Fruit fly (Drosophila melanogaster) whole organism, wandering third instar larva: ENCODE data around the gene Ag5r2.

Experiments
- Abd-B ChIP-seq: fragments of >200 bp; optimal IDR thresholded peaks from 2 replicates; lab custom pipeline; 2017; ENCODE audit warnings: missing biosample characterization, missing genetic modification characterization
- CG9705 ChIP-seq: fragments of 200-800 bp; sonication (Bioruptor generic); optimal IDR thresholded peaks from 2 replicates; lab custom pipeline; 2018; ENCODE audit warnings: missing biosample characterization, mild to moderate bottlenecking, missing genetic modification characterization
- Dfd ChIP-seq: fragments of >200 bp; optimal IDR thresholded peaks from 2 replicates; lab custom pipeline; 2017; ENCODE audit warnings: missing biosample characterization, missing genetic modification characterization
- Dif ChIP-seq: fragments of 200-275, 200-300 bp; sonication (Bioruptor generic); optimal IDR thresholded peaks from 2 replicates; lab custom pipeline; 2018; ENCODE audit warnings: missing biosample characterization, missing genetic modification characterization; ENCODE audit not compliant: partially characterized antibody
- GATAd ChIP-seq: sonication (Bioruptor generic); optimal IDR thresholded peaks from 2 replicates; lab custom pipeline; 2016; ENCODE audit warnings: missing biosample characterization, missing genetic modification characterization
- HLH106 ChIP-seq: fragments of 200-800 bp; optimal IDR thresholded peaks from 3 replicates; lab custom pipeline; 2019; ENCODE audit warnings: missing biosample characterization, mild to moderate bottlenecking, missing genetic modification characterization, moderate library complexity
- Hr78 ChIP-seq: fragments of >200 bp; optimal IDR thresholded peaks from 2 replicates; lab custom pipeline; 2017; ENCODE audit warnings: missing biosample characterization, missing genetic modification characterization
- Hr83 ChIP-seq: fragments of 200-300 bp; sonication (Bioruptor generic); optimal IDR thresholded peaks from 2 replicates; lab custom pipeline; 2016; ENCODE audit warnings: missing biosample characterization, mild to moderate bottlenecking, missing genetic modification characterization, moderate library complexity; ENCODE audit not compliant: poor library complexity, severe bottlenecking
- Mio ChIP-seq: sonication (Bioruptor generic); optimal IDR thresholded peaks from 2 replicates; lab custom pipeline; 2016; ENCODE audit warnings: missing biosample characterization, missing genetic modification characterization
- N ChIP-seq: fragments of >200 bp; optimal IDR thresholded peaks from 2 replicates; lab custom pipeline; 2018; ENCODE audit warnings: missing biosample characterization, missing external identifiers, missing genetic modification characterization
- OdsH ChIP-seq: fragments of 200-800 bp; sonication (Bioruptor generic); optimal IDR thresholded peaks from 2 replicates; lab custom pipeline; 2016; ENCODE audit warnings: missing biosample characterization, mild to moderate bottlenecking, missing genetic modification characterization
- Rel ChIP-seq, 2 experiments: fragments of 200-800 bp; sonication (Bioruptor generic) in 1 of 2; optimal IDR thresholded peaks; 2 replicates in 1 of 2; 3 replicates in 1 of 2; lab custom pipeline; 2016 to 2019; ENCODE audit warnings: mild to moderate bottlenecking in 2 of 2, missing biosample characterization in 2 of 2, missing genetic modification characterization in 2 of 2, moderate library complexity in 1 of 2
- Sp1 ChIP-seq: fragments of 200-800 bp; sonication (Bioruptor generic); optimal IDR thresholded peaks from 3 replicates; lab custom pipeline; 2019; ENCODE audit warnings: missing biosample characterization, mild to moderate bottlenecking, missing genetic modification characterization, moderate library complexity
- Vsx2 ChIP-seq: fragments of 200-300, 225-300 bp; sonication (Bioruptor generic); optimal IDR thresholded peaks from 2 replicates; lab custom pipeline; 2018; ENCODE audit warnings: missing biosample characterization, missing genetic modification characterization; ENCODE audit not compliant: partially characterized antibody
- br ChIP-seq: fragments of 200-800 bp; sonication (Bioruptor generic); optimal IDR thresholded peaks from 2 replicates; lab custom pipeline; 2016; ENCODE audit warnings: missing biosample characterization, missing genetic modification characterization
- dl ChIP-seq, 2 experiments: fragments of 175-275, 200-275 bp in 1 of 2; fragments of 200-275 bp in 1 of 2; sonication (Bioruptor generic); optimal IDR thresholded peaks; lab custom pipeline; 2018; ENCODE audit warnings: mild to moderate bottlenecking in 2 of 2, missing biosample characterization in 2 of 2, missing genetic modification characterization in 2 of 2, moderate library complexity in 2 of 2; ENCODE audit not compliant: partially characterized antibody in 2 of 2, insufficient read depth in 1 of 2
- dmrt93B ChIP-seq: fragments of 200-800 bp; sonication (Bioruptor generic); optimal IDR thresholded peaks from 2 replicates; lab custom pipeline; 2018; ENCODE audit warnings: missing biosample characterization, mild to moderate bottlenecking, missing genetic modification characterization
- foxo ChIP-seq, 2 experiments: fragments of 200-800 bp; sonication (Bioruptor generic); optimal IDR thresholded peaks; 2 replicates in 1 of 2; 3 replicates in 1 of 2; lab custom pipeline; 2016 to 2017; ENCODE audit warnings: missing biosample characterization in 2 of 2, missing genetic modification characterization in 2 of 2
- fru ChIP-seq: fragments of 200-800 bp; sonication (Bioruptor generic); optimal IDR thresholded peaks from 3 replicates; lab custom pipeline; 2016; ENCODE audit warnings: missing biosample characterization, mild to moderate bottlenecking, missing genetic modification characterization
- h ChIP-seq: fragments of 200-800 bp; sonication (Bioruptor generic); optimal IDR thresholded peaks from 3 replicates; lab custom pipeline; 2016; ENCODE audit warnings: missing biosample characterization, mild to moderate bottlenecking, missing genetic modification characterization
- lola ChIP-seq: fragments of >200 bp; optimal IDR thresholded peaks from 2 replicates; lab custom pipeline; 2017; ENCODE audit warnings: missing biosample characterization, missing genetic modification characterization
- pan ChIP-seq: fragments of >200 bp; optimal IDR thresholded peaks from 2 replicates; lab custom pipeline; 2017
- psq ChIP-seq: fragments of 200-800 bp; sonication (Bioruptor generic); optimal IDR thresholded peaks from 3 replicates; lab custom pipeline; 2017; ENCODE audit warnings: missing biosample characterization, mild to moderate bottlenecking, missing genetic modification characterization, moderate library complexity
- rgr ChIP-seq: fragments of 200-800 bp; sonication (Bioruptor generic); optimal IDR thresholded peaks from 3 replicates; lab custom pipeline; 2016; ENCODE audit warnings: missing biosample characterization, mild to moderate bottlenecking, missing genetic modification characterization
- sage ChIP-seq: fragments of 200-800 bp; sonication (Bioruptor generic); optimal IDR thresholded peaks from 2 replicates; lab custom pipeline; 2016; ENCODE audit warnings: missing biosample characterization, mild to moderate bottlenecking, missing genetic modification characterization
- sv ChIP-seq: fragments of 200-800 bp; sonication (Bioruptor generic); optimal IDR thresholded peaks from 3 replicates; lab custom pipeline; 2016; ENCODE audit warnings: missing biosample characterization, missing genetic modification characterization
- tai ChIP-seq: sonication (Bioruptor generic); optimal IDR thresholded peaks from 2 replicates; lab custom pipeline; 2016; ENCODE audit warnings: missing biosample characterization, missing genetic modification characterization
- usp ChIP-seq: fragments of >200 bp; optimal IDR thresholded peaks from 2 replicates; lab custom pipeline; 2017; ENCODE audit warnings: missing biosample characterization, missing genetic modification characterization
- woc ChIP-seq: sonication (Bioruptor generic); optimal IDR thresholded peaks from 2 replicates; lab custom pipeline; 2016; ENCODE audit warnings: missing biosample characterization, mild to moderate bottlenecking, missing genetic modification characterization

The Ag5r2 gene

DNA sequence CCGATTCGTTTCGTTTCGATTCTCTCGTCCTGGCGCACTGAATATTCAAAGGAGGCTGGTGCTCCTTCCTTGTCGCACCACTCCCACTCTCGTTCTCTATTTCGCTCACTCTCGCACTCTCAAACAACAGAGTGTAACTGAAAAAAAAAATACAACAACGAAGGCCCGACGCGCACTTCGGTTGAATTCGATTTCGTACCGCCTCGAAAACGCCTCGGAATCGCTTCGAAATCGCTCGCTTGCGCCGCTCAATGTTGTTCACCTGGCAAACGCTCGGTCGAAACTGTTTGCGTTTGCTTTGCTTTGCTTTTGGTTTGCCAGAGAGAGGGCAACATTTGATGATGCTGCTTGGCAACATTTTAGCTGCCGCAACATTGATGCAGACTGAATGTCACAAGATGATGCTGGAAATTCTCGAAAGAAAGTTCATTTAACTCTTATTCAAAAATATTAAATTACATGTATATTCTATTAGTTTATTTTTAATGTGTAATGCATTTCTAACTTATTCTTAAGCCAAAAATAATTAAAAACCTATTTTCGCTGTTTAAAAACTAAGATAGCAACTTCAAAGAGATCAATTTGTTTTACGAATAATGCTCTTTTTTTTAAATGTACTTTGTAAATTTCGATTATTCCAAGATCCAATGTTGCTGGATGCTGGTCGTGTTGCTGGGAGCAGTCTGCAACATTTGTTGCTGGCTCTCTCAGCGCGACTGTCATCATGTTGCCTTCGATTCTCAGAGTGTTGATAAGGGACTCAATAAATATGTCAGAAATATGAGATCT lies 34.6 kb downstream of the Ag5r2 start, which contains the start of gene NetB:
Gene NetB (minus strand): TSS at position 291 of the 789 bp plus-strand sequence.
- no peak for TF ChIP-seq lola (GFP tag; lab: Kevin White, UChicago)
- TF ChIP-seq Sp1 (GFP tag; lab: Kevin White, UChicago) = no peak
- TF ChIP-seq Rel (GFP tag; optimal IDR thresholded peaks at IDR 0.05; lab: Kevin White, UChicago) = no peak
- TF ChIP-seq Rel (tag; optimal IDR thresholded peaks at IDR 0.05; lab: Kevin White, UChicago) = no peak

- TF ChIP-seq rgr (GFP tag; lab: Kevin White, UChicago) (peak; percentile 22), dmrt93B (GFP tag; lab: Kevin White, UChicago) (peak; percentile 16), sv (GFP tag; lab: Kevin White, UChicago) (no peak), HLH106 (tag; lab: Kevin White, UChicago) (peak; percentile 28), OdsH (GFP tag; lab: Kevin White, UChicago) (peak; percentile 26), Hr83 (no peak), Dfd (GFP tag; lab: Kevin White, UChicago) (no peak), Abd-B (no peak), Mio (no peak), pan (no peak), foxo (GFP tag; optimal IDR thresholded peaks at IDR 0.05; lab: Kevin White, UChicago) (peak in 1 of 2 experiments; percentile 39), Vsx2 (GFP tag; lab: Kevin White, UChicago) (no peak), fru (GFP tag; lab: Kevin White, UChicago) (peak; percentile 51), Sp1 (GFP tag; lab: Kevin White, UChicago) (peak; percentile 34), br (GFP tag; lab: Kevin White, UChicago) (no peak), woc (peak; percentile 33), h (GFP tag; lab: Kevin White, UChicago) (peak; percentile 17), psq (GFP tag; lab: Kevin White, UChicago) (peak; percentile 19), GATAd (GFP tag; lab: Kevin White, UChicago) (no peak), sage (GFP tag; lab: Kevin White, UChicago) (no peak)
Measured at dm6 chrX:14743819-14744218, 40.0 kb downstream of the Ag5r2 start.

- TF ChIP-seq CG9705 = no peak
- no peak for TF ChIP-seq usp (GFP tag; lab: Kevin White, UChicago)
- TF ChIP-seq N (GFP tag; lab: Kevin White, UChicago) = no peak
- no peak for TF ChIP-seq HLH106 (tag; lab: Kevin White, UChicago)
- TF ChIP-seq Hr78 (GFP tag; lab: Kevin White, UChicago) = no peak
- TF ChIP-seq lola (GFP tag; lab: Kevin White, UChicago) = no peak
- TF ChIP-seq Abd-B = no peak
- TF ChIP-seq Dif = no peak
- no peak for TF ChIP-seq Rel (GFP tag; optimal IDR thresholded peaks at IDR 0.05; lab: Kevin White, UChicago)
- TF ChIP-seq Rel (tag; optimal IDR thresholded peaks at IDR 0.05; lab: Kevin White, UChicago) = no peak
- TF ChIP-seq woc = no peak
- TF ChIP-seq dl (GFP tag; optimal IDR thresholded peaks at IDR 0.05; lab: Kevin White, UChicago; ENCODE audit: insufficient read depth in 1 of 2, partially characterized antibody in 2 of 2) = no peak
- TF ChIP-seq tai = no peak
- TF ChIP-seq GATAd (GFP tag; lab: Kevin White, UChicago) = no peak
- TF ChIP-seq fru (GFP tag; lab: Kevin White, UChicago) = no peak
- TF ChIP-seq pan = no peak
- TF ChIP-seq dmrt93B (GFP tag; lab: Kevin White, UChicago) = no peak
Measured at dm6 chrX:14738420-14738819, 45.4 kb downstream of the Ag5r2 start.
